Worm (Caenorhabditis elegans): Measurements from ENCODE around the gene M04C3.2.

The M04C3.2 gene

ce11 chrV:19429605-19430004 is 19.1 kb downstream of the M04C3.2 start:
- no peak for TF ChIP-seq F13C5.2 (tag; optimal IDR thresholded peaks at IDR 0.05)
- TF ChIP-seq hmg-4 (GFP tag; optimal IDR thresholded peaks at IDR 0.05) = no peak
- TF ChIP-seq hmbx-1 (tag; optimal IDR thresholded peaks at IDR 0.05) = no peak
- TF ChIP-seq aly-1 (tag; optimal IDR thresholded peaks at IDR 0.05) = no peak
- no peak for TF ChIP-seq B0310.2 (tag; optimal IDR thresholded peaks at IDR 0.05)
- no peak for TF ChIP-seq flt-1 (GFP tag; IDR thresholded peaks at IDR 0.05)
- TF ChIP-seq ama-1 (optimal IDR thresholded peaks at IDR 0.05) = no peak
- no peak for TF ChIP-seq tra-4 (tag; optimal IDR thresholded peaks at IDR 0.05)
- TF ChIP-seq ceh-36 (tag; optimal IDR thresholded peaks at IDR 0.05) = no peak

- TF ChIP-seq ets-7 (tag; optimal IDR thresholded peaks at IDR 0.05) (no peak), B0310.2 (tag; optimal IDR thresholded peaks at IDR 0.05) (no peak), hnd-1 (tag; optimal IDR thresholded peaks at IDR 0.05) (no peak), hmg-4 (GFP tag; optimal IDR thresholded peaks at IDR 0.05) (no peak), tra-4 (tag; optimal IDR thresholded peaks at IDR 0.05) (no peak), flt-1 (GFP tag; IDR thresholded peaks at IDR 0.05) (no peak), ceh-36 (tag; optimal IDR thresholded peaks at IDR 0.05) (no peak), F13C5.2 (tag; optimal IDR thresholded peaks at IDR 0.05) (no peak), scrt-1 (GFP tag; IDR thresholded peaks at IDR 0.05) (no peak)
These were observed 19.8 kb downstream of the M04C3.2 start for ce11 chrV:19428936-19429335.

- no peak for TF ChIP-seq hmbx-1 (tag; optimal IDR thresholded peaks at IDR 0.05)
- no peak for TF ChIP-seq sea-1 (GFP tag; conservative IDR thresholded peaks at IDR 0.05)
These were observed 20.6 kb downstream of the M04C3.2 start for ce11 chrV:19428097-19428496.

ce11 chrV:19421131-19421530 is 27.6 kb downstream of the M04C3.2 start, which contains the start of gene C25F9.2:
Gene C25F9.2, plus strand, starts transcription at chrV:19421471.
- no peak for TF ChIP-seq F13C5.2 (tag; optimal IDR thresholded peaks at IDR 0.05)
- TF ChIP-seq ama-1 (optimal IDR thresholded peaks at IDR 0.05) = no peak
- TF ChIP-seq tbx-37 (GFP tag; conservative IDR thresholded peaks at IDR 0.05) = no peak
- no peak for TF ChIP-seq pes-1 (GFP tag; IDR thresholded peaks at IDR 0.05)
- no peak for TF ChIP-seq scrt-1 (GFP tag; IDR thresholded peaks at IDR 0.05)
- TF ChIP-seq tra-4 (tag; optimal IDR thresholded peaks at IDR 0.05) = no peak
- no peak for TF ChIP-seq ets-7 (tag; optimal IDR thresholded peaks at IDR 0.05)
- no peak for TF ChIP-seq hnd-1 (tag; optimal IDR thresholded peaks at IDR 0.05)
- TF ChIP-seq sea-1 (GFP tag; conservative IDR thresholded peaks at IDR 0.05) = no peak
- TF ChIP-seq hmg-4 (GFP tag; optimal IDR thresholded peaks at IDR 0.05) = no peak
- TF ChIP-seq hmbx-1 (tag; optimal IDR thresholded peaks at IDR 0.05) = no peak
- no peak for TF ChIP-seq ceh-13 (GFP tag; optimal IDR thresholded peaks at IDR 0.05)
- TF ChIP-seq ceh-36 (tag; optimal IDR thresholded peaks at IDR 0.05) = no peak
- no peak for TF ChIP-seq tbx-11 (GFP tag; IDR thresholded peaks at IDR 0.05)
- TF ChIP-seq flt-1 (GFP tag; IDR thresholded peaks at IDR 0.05) = no peak
- no peak for TF ChIP-seq aly-1 (tag; optimal IDR thresholded peaks at IDR 0.05)
- no peak for TF ChIP-seq B0310.2 (tag; optimal IDR thresholded peaks at IDR 0.05)

ce11 chrV:19417836-19418235 is 30.9 kb downstream of the M04C3.2 start, which contains the start of gene C25F9.15:
Gene C25F9.15, plus strand, starts transcription at chrV:19418136.
- no peak for TF ChIP-seq aly-1 (tag; optimal IDR thresholded peaks at IDR 0.05)
- no peak for TF ChIP-seq hmg-4 (GFP tag; optimal IDR thresholded peaks at IDR 0.05)
- TF ChIP-seq sea-1 (GFP tag; conservative IDR thresholded peaks at IDR 0.05) = no peak
- no peak for TF ChIP-seq tbx-11 (GFP tag; IDR thresholded peaks at IDR 0.05)

DNA sequence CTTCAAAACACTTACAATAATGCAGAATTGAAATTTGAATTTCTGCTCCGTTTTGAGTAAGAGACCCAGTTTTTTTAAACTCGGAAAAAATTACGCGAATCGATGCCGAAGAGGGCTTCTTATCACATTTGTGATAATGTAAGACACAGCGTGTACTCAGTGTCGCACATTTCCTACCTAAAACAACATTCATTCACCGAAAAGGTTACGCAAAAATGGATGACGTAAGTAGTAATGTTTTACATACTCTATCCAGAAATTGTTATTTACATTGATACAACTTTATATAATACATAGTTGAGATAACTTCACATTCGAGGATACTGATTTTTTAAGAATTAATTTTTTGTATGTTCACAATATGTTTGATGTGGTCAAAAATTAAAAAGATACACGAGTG is 32.2 kb downstream of the M04C3.2 start, which contains the start of the genes C25F9.4 and C25F9.9:
TSS of gene C25F9.4 (minus strand) at position 101 of the 400 bp plus-strand sequence.
TSS of gene C25F9.9 (plus strand) at position 137 of the 400 bp plus-strand sequence.
- TF ChIP-seq sea-1 (GFP tag; conservative IDR thresholded peaks at IDR 0.05) (no peak), ceh-13 (GFP tag; optimal IDR thresholded peaks at IDR 0.05) (no peak), ets-7 (tag; optimal IDR thresholded peaks at IDR 0.05) (no peak)

- no peak for TF ChIP-seq B0310.2 (tag; optimal IDR thresholded peaks at IDR 0.05)
- no peak for TF ChIP-seq tbx-11 (GFP tag; IDR thresholded peaks at IDR 0.05)
- TF ChIP-seq ets-7 (tag; optimal IDR thresholded peaks at IDR 0.05) = no peak
- no peak for TF ChIP-seq ceh-13 (GFP tag; optimal IDR thresholded peaks at IDR 0.05)
These were observed 38.0 kb downstream of the M04C3.2 start, which contains the start of gene C25F9.5 for ce11 chrV:19410663-19411062. Gene C25F9.5, minus strand, starts transcription at chrV:19410857.

ce11 chrV:19405276-19405815 is 43.4 kb downstream of the M04C3.2 start, which contains the start of the genes C25F9.6 and C25F9.10:
Gene C25F9.6, minus strand, starts transcription at chrV:19405326.
Gene C25F9.10, plus strand, starts transcription at chrV:19405729.
- TF ChIP-seq sea-1 (GFP tag; conservative IDR thresholded peaks at IDR 0.05) (no peak), F13C5.2 (tag; optimal IDR thresholded peaks at IDR 0.05) (no peak), pes-1 (GFP tag; IDR thresholded peaks at IDR 0.05) (no peak), hnd-1 (tag; optimal IDR thresholded peaks at IDR 0.05) (no peak), tbx-11 (GFP tag; IDR thresholded peaks at IDR 0.05) (no peak), aly-1 (tag; optimal IDR thresholded peaks at IDR 0.05) (no peak), hmg-4 (GFP tag; optimal IDR thresholded peaks at IDR 0.05) (no peak), scrt-1 (GFP tag; IDR thresholded peaks at IDR 0.05) (no peak)

DNA sequence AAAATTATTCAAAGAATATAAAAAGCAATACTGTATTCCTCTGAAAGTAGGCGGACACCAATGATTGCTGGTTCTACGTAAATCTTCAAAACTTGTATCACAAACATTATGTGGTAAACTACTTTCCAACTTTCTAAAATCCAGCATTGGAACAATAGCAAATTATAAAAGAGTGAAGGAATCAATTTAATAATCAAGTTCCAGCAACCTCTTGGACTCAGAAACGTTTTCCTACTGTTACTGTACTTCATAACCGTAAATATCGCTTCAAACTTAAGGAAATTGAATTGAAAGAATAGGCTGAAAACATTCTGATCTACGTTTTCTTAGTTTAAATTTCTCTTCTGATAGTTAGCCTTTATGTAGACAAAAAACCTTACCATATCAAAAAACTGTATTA is 45.1 kb downstream of the M04C3.2 start:
- TF ChIP-seq F13C5.2 (tag; optimal IDR thresholded peaks at IDR 0.05) (no peak), tbx-11 (GFP tag; IDR thresholded peaks at IDR 0.05) (no peak)

Measured in whole organism, early embryonic.